Fruit fly (Drosophila melanogaster): ENCODE measurements around the gene Nnf1b.

Nnf1b gene

DNA sequence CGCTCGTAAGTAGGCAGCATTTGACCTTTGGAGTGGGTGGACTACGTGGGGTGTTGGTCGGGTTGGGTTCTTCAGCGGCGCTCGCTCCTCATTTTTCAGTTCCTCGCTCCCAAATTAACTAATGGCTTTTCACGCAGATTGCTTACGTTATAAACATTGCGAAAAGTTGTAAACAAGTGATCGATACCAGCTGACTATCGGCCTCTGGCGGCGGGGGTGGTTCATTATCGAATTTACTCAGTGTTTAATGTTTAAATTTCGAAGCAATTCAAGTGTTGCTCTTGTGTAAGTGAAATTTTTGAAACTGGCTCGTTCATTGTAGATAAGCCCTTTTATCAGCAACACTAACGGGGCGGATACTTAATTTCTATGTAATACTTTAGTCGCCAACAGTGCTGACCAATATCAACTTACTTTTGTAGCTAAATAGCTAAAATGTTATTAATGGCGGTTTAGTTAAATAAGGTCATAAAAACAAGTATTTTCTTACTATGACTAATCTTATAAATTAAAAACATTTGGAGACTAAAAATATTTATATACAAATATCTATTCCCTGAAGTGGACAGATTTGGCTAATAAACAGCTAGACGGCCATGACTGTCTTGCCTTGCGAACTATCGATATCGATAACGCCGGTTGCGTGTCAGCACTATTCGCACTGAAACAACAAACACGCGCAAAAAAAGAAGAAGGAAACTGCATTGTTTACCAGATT is 9.1 kb downstream of the Nnf1b start, which contains the start of the genes PGAP2 and Clp:
Gene PGAP2 (minus strand): TSS at position 194 of the 718 bp plus-strand sequence.
Gene Clp (plus strand): TSS at position 650 of the 718 bp plus-strand sequence.
- TF ChIP-seq Dll (optimal IDR thresholded peaks at IDR 0.05), result no peak
- no peak for TF ChIP-seq psq (optimal IDR thresholded peaks at IDR 0.05)
- TF ChIP-seq EcR (GFP tag; optimal IDR thresholded peaks at IDR 0.05), result no peak
- no peak for TF ChIP-seq usp (GFP tag; optimal IDR thresholded peaks at IDR 0.05)
- no peak for TF ChIP-seq pan (optimal IDR thresholded peaks at IDR 0.05)

DNA sequence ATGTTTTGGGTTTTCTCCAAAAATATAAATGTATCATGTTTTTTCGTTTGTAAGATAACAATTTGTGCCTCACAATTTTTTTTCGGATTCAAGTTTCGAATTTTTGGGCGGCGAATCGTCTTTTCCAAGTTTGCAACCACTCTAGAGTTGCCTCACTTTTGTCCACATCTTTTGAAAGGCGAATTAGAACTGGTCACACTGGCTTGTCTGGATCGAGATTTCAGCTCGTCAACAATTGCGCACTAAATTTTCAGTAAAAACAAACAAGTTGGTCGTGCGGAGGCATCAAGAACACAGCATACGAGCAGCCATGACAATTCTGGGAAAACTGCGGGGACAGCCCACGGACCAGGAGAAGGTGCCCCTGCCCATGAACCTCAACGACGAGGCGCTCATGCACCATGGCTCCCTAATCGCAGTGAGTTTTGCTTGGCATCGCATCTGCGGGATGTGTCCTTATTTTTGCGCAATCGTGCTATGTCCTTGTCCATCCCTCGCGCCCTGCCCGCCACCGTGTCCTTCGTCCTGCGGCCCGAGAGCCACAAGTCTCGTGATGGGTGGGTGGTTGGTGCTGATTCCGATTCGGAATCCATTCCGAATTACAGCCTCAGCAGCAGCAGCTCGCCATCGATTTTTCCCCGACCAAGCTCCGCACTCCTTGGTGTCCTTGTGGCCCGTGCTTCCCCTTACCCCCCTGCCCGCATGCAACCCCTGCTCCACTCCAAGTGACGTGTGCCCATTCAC is 11.0 kb downstream of the Nnf1b start, which contains the start of gene CG3662:
Gene CG3662 (plus strand): TSS at position 48 of the 744 bp plus-strand sequence.
- TF ChIP-seq Dll (optimal IDR thresholded peaks at IDR 0.05) (no peak), usp (GFP tag; optimal IDR thresholded peaks at IDR 0.05) (no peak), psq (optimal IDR thresholded peaks at IDR 0.05) (no peak), pan (optimal IDR thresholded peaks at IDR 0.05) (no peak), CG8478 (optimal IDR thresholded peaks at IDR 0.05) (no peak), EcR (GFP tag; optimal IDR thresholded peaks at IDR 0.05) (no peak)

DNA sequence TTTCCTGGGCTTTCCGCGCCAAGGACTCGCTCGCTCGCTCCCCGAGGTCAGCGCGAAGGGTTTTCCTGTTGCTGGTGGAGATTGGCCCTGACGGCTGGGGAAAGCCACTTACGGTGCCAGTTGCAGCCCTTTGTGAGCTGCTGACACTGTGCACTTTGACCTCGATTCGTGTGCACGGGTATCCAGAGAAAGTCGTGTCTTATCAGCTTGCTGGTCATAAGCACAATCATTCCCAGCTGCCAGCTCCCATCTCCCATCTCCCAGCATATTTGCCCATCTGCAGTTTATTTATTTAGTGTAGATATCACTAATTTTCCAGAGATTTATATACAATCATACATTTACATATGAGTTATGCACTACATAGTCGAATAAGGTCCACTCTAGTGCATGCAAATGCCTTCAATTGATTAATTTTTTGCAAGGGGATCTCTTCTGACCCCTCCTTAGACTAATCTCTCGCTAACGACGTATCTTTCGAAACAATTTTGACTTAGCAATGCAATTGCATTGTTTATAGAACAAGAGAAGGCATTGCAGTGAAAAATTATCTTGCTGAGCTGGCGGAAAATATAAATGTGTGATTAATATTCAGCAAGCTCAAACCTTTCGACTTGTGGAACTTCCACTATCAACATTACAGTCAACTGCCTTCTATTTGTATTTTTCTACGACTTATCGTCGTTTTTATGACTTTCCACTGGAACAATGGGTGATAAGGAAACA is 11.8 kb downstream of the Nnf1b start:
- TF ChIP-seq EcR (GFP tag; optimal IDR thresholded peaks at IDR 0.05) (no peak), usp (GFP tag; optimal IDR thresholded peaks at IDR 0.05) (no peak), CG8478 (optimal IDR thresholded peaks at IDR 0.05) (no peak), pan (optimal IDR thresholded peaks at IDR 0.05) (no peak), Dll (optimal IDR thresholded peaks at IDR 0.05) (no peak), psq (optimal IDR thresholded peaks at IDR 0.05) (no peak)

DNA sequence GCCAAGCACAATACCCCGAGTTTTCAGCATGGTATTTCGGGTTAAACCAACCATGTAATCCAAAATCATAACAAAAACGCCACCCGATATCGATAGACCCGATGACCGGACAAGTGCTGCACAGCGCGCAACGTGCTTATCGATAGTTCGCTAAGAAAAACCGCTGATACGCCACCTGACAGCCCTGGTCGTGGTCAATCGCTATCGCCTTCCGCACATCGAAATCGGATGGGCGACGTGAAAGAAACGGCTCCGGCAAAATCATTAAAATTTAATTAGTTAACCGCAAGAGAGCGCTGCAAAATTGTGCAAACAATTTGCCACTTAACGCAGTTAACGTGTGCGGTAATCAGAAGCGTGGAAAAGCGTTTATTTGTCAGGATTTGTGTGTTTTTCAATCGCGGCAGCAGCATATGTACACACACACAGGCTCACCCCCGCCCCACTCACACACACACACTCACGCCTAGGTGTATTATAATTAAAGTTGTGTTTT is 15.4 kb downstream of the Nnf1b start, which contains the start of the genes CG3862 and dock:
Gene CG3862 (minus strand): TSS at position 94 of the 496 bp plus-strand sequence.
Gene dock (plus strand): TSS at position 202 of the 496 bp plus-strand sequence.
- TF ChIP-seq Dll (optimal IDR thresholded peaks at IDR 0.05) (no peak), CG8478 (optimal IDR thresholded peaks at IDR 0.05) (no peak), usp (GFP tag; optimal IDR thresholded peaks at IDR 0.05) (no peak), EcR (GFP tag; optimal IDR thresholded peaks at IDR 0.05) (no peak), psq (optimal IDR thresholded peaks at IDR 0.05) (no peak), pan (optimal IDR thresholded peaks at IDR 0.05) (no peak)

DNA sequence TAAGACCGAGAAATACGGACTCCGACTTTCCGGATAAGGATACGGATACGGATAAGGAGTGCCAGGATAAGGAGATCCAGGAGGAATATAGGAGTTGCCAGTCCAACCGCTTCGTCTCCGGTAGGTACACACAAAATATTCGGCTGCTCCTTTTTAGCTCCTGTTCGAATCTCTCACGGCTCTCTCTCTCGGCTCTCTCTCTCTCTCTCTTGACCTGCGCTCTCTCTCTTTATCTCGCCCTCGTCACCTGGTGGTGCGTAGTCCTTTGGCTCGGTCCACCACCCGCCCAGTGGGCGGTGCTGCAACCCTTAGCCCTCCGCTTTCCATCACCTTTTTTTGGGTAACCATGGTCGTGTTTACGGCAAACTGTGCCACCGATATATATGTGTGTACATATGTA is 16.0 kb downstream of the Nnf1b start:
- peak; percentile 46 for TF ChIP-seq Dll (optimal IDR thresholded peaks at IDR 0.05)
- TF ChIP-seq EcR (GFP tag; optimal IDR thresholded peaks at IDR 0.05), result no peak
- no peak for TF ChIP-seq pan (optimal IDR thresholded peaks at IDR 0.05)
- TF ChIP-seq psq (optimal IDR thresholded peaks at IDR 0.05), result no peak
- TF ChIP-seq CG8478 (optimal IDR thresholded peaks at IDR 0.05), result no peak
- TF ChIP-seq usp (GFP tag; optimal IDR thresholded peaks at IDR 0.05), result no peak

DNA sequence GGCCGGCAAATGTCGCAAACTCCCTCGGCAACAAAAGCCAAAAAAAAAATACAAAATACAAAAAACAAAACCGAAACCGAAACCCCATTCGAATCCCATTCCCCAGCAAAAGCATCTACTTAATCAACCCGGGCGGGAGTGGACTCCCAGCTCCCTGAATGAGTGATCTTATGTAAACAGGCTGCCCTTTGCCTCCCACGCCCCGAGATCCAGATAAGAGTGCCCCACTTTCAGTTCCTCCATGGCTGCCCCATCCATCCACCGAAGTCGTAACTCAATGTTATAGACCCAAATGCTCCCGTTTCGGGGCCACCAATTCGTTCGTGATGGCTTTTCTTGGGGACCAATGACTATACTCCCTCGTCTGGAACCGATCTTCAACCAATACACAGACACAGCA is 16.7 kb downstream of the Nnf1b start:
- TF ChIP-seq Dll (optimal IDR thresholded peaks at IDR 0.05), result no peak
- TF ChIP-seq pan (optimal IDR thresholded peaks at IDR 0.05), result no peak
- no peak for TF ChIP-seq CG8478 (optimal IDR thresholded peaks at IDR 0.05)
- no peak for TF ChIP-seq EcR (GFP tag; optimal IDR thresholded peaks at IDR 0.05)
- no peak for TF ChIP-seq psq (optimal IDR thresholded peaks at IDR 0.05)
- no peak for TF ChIP-seq usp (GFP tag; optimal IDR thresholded peaks at IDR 0.05)

DNA sequence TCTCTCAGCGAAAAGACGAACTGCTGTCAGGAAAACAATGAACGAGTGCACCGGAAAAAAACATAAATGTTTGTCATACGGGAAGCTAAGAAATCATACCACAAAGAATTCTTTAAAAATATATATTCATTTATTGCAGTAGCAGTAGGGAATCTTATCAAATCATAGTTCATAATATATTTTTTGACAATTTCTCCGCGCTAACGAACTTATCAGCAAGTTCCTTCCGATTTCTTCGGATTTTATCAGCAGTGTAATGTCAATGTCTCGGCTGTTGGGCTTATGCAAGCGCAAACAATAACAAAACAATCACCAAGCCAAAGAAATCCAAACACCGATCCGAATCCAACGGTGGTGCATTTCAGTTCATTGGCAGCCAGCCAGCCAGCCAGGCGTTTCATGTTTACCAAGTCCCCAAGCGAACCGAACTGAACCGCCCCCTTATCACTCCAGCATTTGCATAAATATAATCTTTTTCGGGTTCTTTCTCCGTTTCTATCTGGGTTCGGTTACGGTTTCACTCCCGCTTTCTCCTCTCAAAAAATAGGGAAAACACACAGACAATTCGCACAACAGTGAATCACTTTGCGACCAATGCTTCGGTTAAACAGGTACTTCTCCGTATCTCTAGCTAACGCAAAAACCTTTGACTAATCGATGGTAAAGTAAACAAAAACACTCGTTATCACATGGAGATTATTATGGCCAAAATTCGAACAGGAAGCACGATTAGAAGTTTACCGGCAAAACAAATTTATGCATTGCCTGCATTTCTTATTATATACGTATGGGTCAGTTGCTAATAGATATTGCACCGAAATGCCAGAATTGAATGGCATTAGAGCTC is 17.4 kb downstream of the Nnf1b start:
- TF ChIP-seq pan (optimal IDR thresholded peaks at IDR 0.05) (no peak), psq (optimal IDR thresholded peaks at IDR 0.05) (no peak), CG8478 (optimal IDR thresholded peaks at IDR 0.05) (no peak), Dll (optimal IDR thresholded peaks at IDR 0.05) (no peak), usp (GFP tag; optimal IDR thresholded peaks at IDR 0.05) (no peak), EcR (GFP tag; optimal IDR thresholded peaks at IDR 0.05) (no peak)

DNA sequence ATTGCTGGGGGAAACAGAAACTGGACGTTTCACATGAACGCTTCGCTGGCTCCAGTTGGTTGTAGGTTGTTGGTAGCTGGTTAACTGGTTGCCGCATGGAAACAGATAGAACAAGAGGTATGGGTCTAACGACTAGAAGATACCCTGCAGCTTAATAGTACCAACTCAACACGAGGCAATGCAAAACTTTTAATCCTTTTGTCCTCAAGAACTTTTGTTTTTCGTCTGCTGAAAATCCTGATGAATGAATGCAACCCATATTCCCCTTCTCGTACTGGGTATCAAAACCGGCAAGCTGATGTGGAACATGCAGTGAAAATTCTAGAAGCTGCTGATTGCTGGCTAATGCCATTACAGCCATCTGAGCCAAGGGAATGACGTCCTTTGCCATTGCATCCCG is 27.6 kb downstream of the Nnf1b start:
- TF ChIP-seq EcR (GFP tag; optimal IDR thresholded peaks at IDR 0.05) (no peak), pan (optimal IDR thresholded peaks at IDR 0.05) (peak; percentile 56)

DNA sequence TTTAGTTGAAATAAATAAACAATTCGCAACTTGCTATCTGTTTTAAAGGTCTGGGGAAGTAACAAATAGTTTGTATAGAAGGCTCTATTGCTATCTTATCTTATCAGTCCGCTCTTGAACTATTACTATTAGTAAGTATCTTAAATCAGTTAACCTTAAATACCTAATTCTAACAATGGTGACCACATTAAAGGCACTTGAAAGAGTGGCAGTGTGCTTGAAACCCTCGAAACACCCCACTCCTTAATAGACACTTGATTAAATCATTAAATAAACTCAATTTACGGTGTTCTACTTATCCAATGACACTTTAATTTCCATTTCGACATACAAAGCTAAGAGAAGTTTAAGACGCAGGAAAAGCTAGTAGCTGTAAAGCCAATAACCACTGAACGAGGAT is 28.4 kb downstream of the Nnf1b start:
- TF ChIP-seq EcR (GFP tag; optimal IDR thresholded peaks at IDR 0.05) (no peak), pan (optimal IDR thresholded peaks at IDR 0.05) (no peak), CG8478 (optimal IDR thresholded peaks at IDR 0.05) (no peak), usp (GFP tag; optimal IDR thresholded peaks at IDR 0.05) (no peak), psq (optimal IDR thresholded peaks at IDR 0.05) (no peak), Dll (optimal IDR thresholded peaks at IDR 0.05) (no peak)

DNA sequence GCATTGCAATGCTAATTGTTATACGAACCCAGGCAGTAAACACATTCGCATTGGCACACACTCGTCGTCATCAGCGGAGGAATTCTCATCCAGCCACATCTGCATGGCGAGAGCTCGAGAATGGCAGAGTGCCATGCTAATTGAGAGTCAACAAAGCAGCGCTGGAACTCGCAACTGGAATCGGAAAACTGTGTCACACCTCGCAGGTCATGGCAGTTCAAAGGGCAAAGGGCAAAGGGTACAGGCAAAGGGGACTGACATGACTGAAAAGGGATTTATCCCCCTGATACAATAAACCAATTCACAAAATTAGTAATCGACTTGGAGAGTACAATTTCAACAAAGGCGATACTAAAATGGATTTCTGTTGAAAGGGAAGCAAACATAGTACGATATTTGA is 29.6 kb downstream of the Nnf1b start:
- peak in 1 of 2 experiments; percentile 19 for TF ChIP-seq EcR (GFP tag; optimal IDR thresholded peaks at IDR 0.05)
- no peak for TF ChIP-seq pan (optimal IDR thresholded peaks at IDR 0.05)
- TF ChIP-seq Dll (optimal IDR thresholded peaks at IDR 0.05), result no peak

DNA sequence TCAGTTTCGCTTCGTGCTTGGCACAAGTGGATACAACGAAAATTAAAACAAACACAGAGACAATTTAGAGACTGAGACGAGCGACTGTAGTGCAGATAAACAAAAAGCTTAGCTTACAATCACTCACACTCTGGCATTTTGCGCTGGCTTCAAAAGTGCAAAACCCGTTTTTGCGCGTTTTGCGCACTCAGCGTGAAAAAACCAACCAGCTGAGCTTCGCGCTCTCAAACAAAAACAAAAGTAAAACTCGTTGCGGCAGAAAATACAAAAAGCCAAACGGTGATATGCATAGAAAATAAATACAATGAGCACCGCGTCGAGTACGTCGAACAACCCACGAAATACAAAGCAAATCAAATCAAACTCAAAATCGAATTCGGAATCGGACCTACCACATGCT is 30.3 kb downstream of the Nnf1b start:
- TF ChIP-seq usp (GFP tag; optimal IDR thresholded peaks at IDR 0.05) (no peak), Dll (optimal IDR thresholded peaks at IDR 0.05) (no peak), EcR (GFP tag; optimal IDR thresholded peaks at IDR 0.05) (no peak), pan (optimal IDR thresholded peaks at IDR 0.05) (no peak), CG8478 (optimal IDR thresholded peaks at IDR 0.05) (no peak), psq (optimal IDR thresholded peaks at IDR 0.05) (no peak)

Measured in whole organism.